Fruit fly (Drosophila melanogaster): ENCODE measurements around the gene CG7841.
A peak's percentile ranks its signal among the peaks of the same experiment; 100 is the strongest.

CG7841 gene

DNA sequence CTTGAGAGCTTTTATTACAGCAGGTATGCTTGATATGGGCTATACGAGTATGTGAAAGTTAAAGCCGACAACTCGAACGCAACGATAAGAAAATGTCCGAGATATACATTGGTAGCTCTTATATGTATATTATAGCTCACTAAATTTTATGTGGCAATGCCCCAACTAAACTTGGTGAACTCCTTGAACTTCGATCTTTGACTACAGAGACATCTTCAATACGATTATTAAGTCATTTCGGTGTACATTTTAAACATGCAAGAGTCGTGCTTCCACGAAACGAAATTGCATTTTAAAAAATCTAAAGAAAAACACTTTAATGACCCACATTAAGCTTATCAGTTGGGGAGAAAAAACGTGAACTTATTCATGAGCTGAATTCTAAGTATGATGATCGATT is 28.5 kb upstream of the CG7841 start:
- TF ChIP-seq CG32121 (GFP tag; IDR thresholded peaks at IDR 0.05) (no peak), CG10348 (GFP tag; IDR thresholded peaks at IDR 0.05) (no peak), CG4496 (GFP tag; IDR thresholded peaks at IDR 0.05) (no peak), CG13204 (GFP tag; optimal IDR thresholded peaks at IDR 0.05) (no peak), fd96Ca (GFP tag; IDR thresholded peaks at IDR 0.05) (no peak), Snoo (tag; optimal IDR thresholded peaks at IDR 0.05) (no peak), CG12605 (GFP tag; IDR thresholded peaks at IDR 0.05) (no peak), CG17806 (tag; optimal IDR thresholded peaks at IDR 0.05) (no peak), gl (tag; optimal IDR thresholded peaks at IDR 0.05) (no peak)

DNA sequence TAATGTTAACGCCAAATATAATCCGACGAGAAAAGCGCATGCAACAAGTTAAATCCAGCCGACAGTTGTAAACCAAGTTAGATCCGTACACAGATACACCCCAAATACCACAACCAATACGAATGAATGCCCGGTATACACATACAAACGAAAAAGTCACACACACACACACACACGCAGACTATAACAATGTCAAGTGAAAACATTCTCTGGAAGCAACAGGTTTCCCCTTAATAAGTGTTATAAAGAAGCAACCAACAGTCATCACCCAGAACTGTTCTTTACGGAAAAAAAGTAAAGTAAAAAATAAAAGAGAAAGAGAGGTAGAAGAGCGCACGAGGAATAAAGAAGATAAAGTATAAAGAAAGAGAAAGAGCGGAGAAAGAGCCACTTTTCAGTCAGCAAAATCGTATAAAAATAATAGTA is 27.8 kb upstream of the CG7841 start:
- TF ChIP-seq CG12605 (GFP tag; IDR thresholded peaks at IDR 0.05) (peak; percentile 76), CG4496 (GFP tag; IDR thresholded peaks at IDR 0.05) (no peak), CG17806 (tag; optimal IDR thresholded peaks at IDR 0.05) (no peak), CG8159 (tag; optimal IDR thresholded peaks at IDR 0.05) (peak; percentile 13), Pif1A (GFP tag; optimal IDR thresholded peaks at IDR 0.05) (no peak), CG34367 (tag; optimal IDR thresholded peaks at IDR 0.05) (no peak), EcR (GFP tag; optimal IDR thresholded peaks at IDR 0.05) (peak; percentile 12), Ets98B (GFP tag; IDR thresholded peaks at IDR 0.05) (no peak)

DNA sequence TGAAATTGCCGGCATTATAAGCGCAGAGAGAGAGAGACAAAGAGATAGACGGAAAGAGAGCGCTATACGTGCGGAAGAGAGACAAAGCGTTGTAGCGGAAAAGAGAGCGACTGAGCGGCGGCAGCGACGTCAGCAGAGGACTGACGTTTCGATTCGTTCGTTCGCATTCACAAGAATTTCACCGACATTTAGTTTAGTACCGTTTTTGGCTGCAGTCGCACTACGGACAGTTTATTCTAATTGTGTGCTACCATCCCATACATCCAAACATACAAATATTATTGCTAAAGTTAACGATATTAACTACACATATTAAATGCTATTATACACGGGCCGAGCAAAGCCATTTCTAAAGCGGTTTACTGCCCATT is 27.2 kb upstream of the CG7841 start, which contains the start of gene CrebA:
CrebA (plus strand) TSS at position 168 of the 371 bp plus-strand sequence.
- TF ChIP-seq CG32121 (GFP tag; IDR thresholded peaks at IDR 0.05): peak; percentile 11; the same call in 1 of the 2 replicates
- TF ChIP-seq Snoo (tag; optimal IDR thresholded peaks at IDR 0.05): no peak
- peak; percentile 88 for TF ChIP-seq CG12605 (GFP tag; IDR thresholded peaks at IDR 0.05)
- peak; percentile 41; the same call in 1 of the 2 replicates for TF ChIP-seq Ets98B (GFP tag; IDR thresholded peaks at IDR 0.05)
- TF ChIP-seq CG4496 (GFP tag; IDR thresholded peaks at IDR 0.05): peak; percentile 56

DNA sequence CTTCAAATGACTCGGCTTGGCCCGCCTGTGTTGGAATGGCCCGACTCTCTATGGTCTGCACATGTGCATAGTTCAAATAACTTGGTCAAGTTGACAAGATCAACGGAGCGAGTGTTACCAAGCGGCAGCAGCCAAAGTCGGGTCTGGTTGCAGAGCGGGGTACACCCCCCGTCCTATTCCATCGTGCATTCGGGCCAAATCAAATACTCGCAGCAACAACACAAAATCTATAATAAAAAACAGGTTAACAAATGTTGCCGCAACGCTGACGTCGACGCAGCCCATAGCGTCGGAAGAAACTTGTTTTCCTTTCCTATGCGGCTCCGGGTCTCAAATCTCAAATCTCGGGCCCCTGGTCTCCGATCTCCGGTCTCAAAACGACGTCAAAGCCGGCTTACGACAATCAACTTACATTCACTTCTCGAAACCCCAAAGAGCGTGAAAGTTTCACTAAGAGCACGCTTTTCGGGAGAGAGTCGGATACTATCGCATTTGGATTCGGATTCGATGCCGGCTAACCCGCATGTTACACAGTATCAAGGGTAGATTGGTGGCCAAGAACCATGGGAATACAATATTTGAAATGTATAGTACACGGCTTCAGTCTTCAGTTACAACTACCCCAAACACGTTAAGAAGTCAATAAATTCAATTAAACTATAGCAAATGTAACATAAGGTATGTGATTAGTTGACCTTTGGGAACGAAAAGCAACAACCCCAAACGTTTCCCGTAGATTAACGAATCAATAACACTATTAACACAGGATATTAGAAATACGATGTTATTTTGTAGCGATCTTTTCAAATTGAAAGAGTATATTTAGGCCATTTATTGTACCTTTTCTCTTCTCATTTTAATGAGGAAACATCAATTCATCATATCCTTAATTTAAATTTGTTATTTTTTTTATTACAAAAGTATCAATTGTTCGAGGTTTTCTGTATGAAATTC is 26.5 kb upstream of the CG7841 start:
- TF ChIP-seq CG8301 (tag; optimal IDR thresholded peaks at IDR 0.05) (peak; percentile 72), CG8159 (tag; optimal IDR thresholded peaks at IDR 0.05) (peak; percentile 69), CG34367 (tag; optimal IDR thresholded peaks at IDR 0.05) (peak; percentile 50), CG14655 (GFP tag; optimal IDR thresholded peaks at IDR 0.05) (peak; percentile 83), gl (tag; optimal IDR thresholded peaks at IDR 0.05) (no peak), CG17806 (tag; optimal IDR thresholded peaks at IDR 0.05) (peak; percentile 59), Pif1A (GFP tag; optimal IDR thresholded peaks at IDR 0.05) (peak; percentile 69), rn (GFP tag; IDR thresholded peaks at IDR 0.05) (no peak), CG10348 (GFP tag; IDR thresholded peaks at IDR 0.05) (no peak), CG32121 (GFP tag; IDR thresholded peaks at IDR 0.05) (0 out of 2 replicates have a peak, but pooled peaks have one; percentile 10), D1 (tag; optimal IDR thresholded peaks at IDR 0.05) (no peak), CG4496 (GFP tag; IDR thresholded peaks at IDR 0.05) (peak; percentile 48; the same call in 2 of the 3 replicates), Pif1B (GFP tag; optimal IDR thresholded peaks at IDR 0.05) (peak; percentile 42), fd96Ca (GFP tag; IDR thresholded peaks at IDR 0.05) (peak; percentile 18; the same call in 2 of the 3 replicates), CG13204 (GFP tag; optimal IDR thresholded peaks at IDR 0.05) (no peak), CG15710 (tag; optimal IDR thresholded peaks at IDR 0.05) (peak; percentile 73), Ets98B (GFP tag; IDR thresholded peaks at IDR 0.05) (no peak), CG9948 (tag; optimal IDR thresholded peaks at IDR 0.05) (peak; percentile 72), EcR (GFP tag; optimal IDR thresholded peaks at IDR 0.05) (no peak), CG12605 (GFP tag; IDR thresholded peaks at IDR 0.05) (0 out of 2 replicates have a peak, but pooled peaks have one; percentile 9), Snoo (tag; optimal IDR thresholded peaks at IDR 0.05) (peak; percentile 81)

- TF ChIP-seq CG34367 (tag; optimal IDR thresholded peaks at IDR 0.05): peak; percentile 61
- TF ChIP-seq D1 (tag; optimal IDR thresholded peaks at IDR 0.05): peak; percentile 48
- peak; percentile 23; the same call in 1 of the 2 replicates for TF ChIP-seq CG32121 (GFP tag; IDR thresholded peaks at IDR 0.05)
- TF ChIP-seq CG17806 (tag; optimal IDR thresholded peaks at IDR 0.05): peak; percentile 68
- peak; percentile 83 for TF ChIP-seq Pif1B (GFP tag; optimal IDR thresholded peaks at IDR 0.05)
- peak; percentile 70 for TF ChIP-seq CG8301 (tag; optimal IDR thresholded peaks at IDR 0.05)
- peak; percentile 73 for TF ChIP-seq Pif1A (GFP tag; optimal IDR thresholded peaks at IDR 0.05)
- no peak for TF ChIP-seq rn (GFP tag; IDR thresholded peaks at IDR 0.05)
- peak; percentile 82 for TF ChIP-seq CG14655 (GFP tag; optimal IDR thresholded peaks at IDR 0.05)
- TF ChIP-seq fd96Ca (GFP tag; IDR thresholded peaks at IDR 0.05): peak; percentile 79; the same call in 2 of the 3 replicates
- TF ChIP-seq CG9948 (tag; optimal IDR thresholded peaks at IDR 0.05): peak; percentile 79
- peak; percentile 69 for TF ChIP-seq CG8159 (tag; optimal IDR thresholded peaks at IDR 0.05)
- peak; percentile 62 for TF ChIP-seq Snoo (tag; optimal IDR thresholded peaks at IDR 0.05)
- TF ChIP-seq CG15710 (tag; optimal IDR thresholded peaks at IDR 0.05): peak; percentile 67
- TF ChIP-seq CG13204 (GFP tag; optimal IDR thresholded peaks at IDR 0.05): peak; percentile 33
- peak; percentile 41 for TF ChIP-seq Ets98B (GFP tag; IDR thresholded peaks at IDR 0.05)
- peak; percentile 56 for TF ChIP-seq gl (tag; optimal IDR thresholded peaks at IDR 0.05)
- peak; percentile 52 for TF ChIP-seq EcR (GFP tag; optimal IDR thresholded peaks at IDR 0.05)
- peak; percentile 60; the same call in 1 of the 3 replicates for TF ChIP-seq CG4496 (GFP tag; IDR thresholded peaks at IDR 0.05)
- peak; percentile 15; the same call in 1 of the 2 replicates for TF ChIP-seq CG12605 (GFP tag; IDR thresholded peaks at IDR 0.05)
- TF ChIP-seq CG10348 (GFP tag; IDR thresholded peaks at IDR 0.05): no peak
Measured at dm6 chr3L:15533402-15534129, 25.5 kb upstream of the CG7841 start.

All from whole organism, pupa.